Worm (Caenorhabditis elegans) whole organism, L3 larva: ENCODE results near the gene Y32F6A.5.

Source experiments
- ZK546.5 ChIP-seq: sonication (generic microtip); optimal IDR thresholded peaks from 2 replicates; lab custom pipeline; 2017; ENCODE audit warnings: missing biosample characterization, missing genetic modification characterization
- ama-1 ChIP-seq: fragments of 150-350 bp; optimal IDR thresholded peaks from 2 replicates; lab custom pipeline; 2018
- ceh-16 ChIP-seq: sonication (generic microtip); optimal IDR thresholded peaks from 2 replicates; lab custom pipeline; 2017; ENCODE audit warnings: missing biosample characterization, missing genetic modification characterization
- ceh-28 ChIP-seq: fragments of 150-350 bp; optimal IDR thresholded peaks from 2 replicates; lab custom pipeline; 2014; ENCODE audit warnings: missing biosample characterization, missing genetic modification reagents, missing genetic modification characterization
- ceh-9 ChIP-seq: sonication (generic microtip); optimal IDR thresholded peaks from 2 replicates; lab custom pipeline; 2018; ENCODE audit warnings: missing biosample characterization, missing genetic modification characterization
- egl-27 ChIP-seq: sonication (generic microtip); optimal IDR thresholded peaks from 4 replicates; lab custom pipeline; 2017; ENCODE audit warnings: missing biosample characterization, missing genetic modification reagents, missing genetic modification characterization
- egl-5 ChIP-seq: fragments of 150-350 bp; optimal IDR thresholded peaks from 2 replicates; lab custom pipeline; 2017; ENCODE audit warnings: missing biosample characterization, missing genetic modification reagents, missing genetic modification characterization, inconsistent platforms
- elt-1 ChIP-seq: fragments of 150-350 bp; optimal IDR thresholded peaks from 2 replicates; lab custom pipeline; 2014; ENCODE audit warnings: missing biosample characterization, missing genetic modification characterization
- elt-2 ChIP-seq: sonication (generic microtip); optimal IDR thresholded peaks from 2 replicates; lab custom pipeline; 2016; ENCODE audit warnings: missing genetic modification reagents, mild to moderate bottlenecking, missing genetic modification characterization, missing compliant biosample characterization
- eor-1 ChIP-seq, 2 experiments: fragments of 150-350 bp; optimal IDR thresholded peaks; 2 replicates each; lab custom pipeline; 2014 to 2018; ENCODE audit warnings: missing biosample characterization in 2 of 2, missing genetic modification characterization in 2 of 2
- hmg-11 ChIP-seq: sonication (generic microtip); optimal IDR thresholded peaks from 2 replicates; lab custom pipeline; 2016; ENCODE audit warnings: missing genetic modification characterization, missing compliant biosample characterization
- jun-1 ChIP-seq: fragments of 150-350 bp; optimal IDR thresholded peaks from 2 replicates; lab custom pipeline; 2014; ENCODE audit warnings: missing biosample characterization, missing genetic modification reagents, missing genetic modification characterization
- lin-15B ChIP-seq: fragments of 150-350 bp; optimal IDR thresholded peaks from 2 replicates; lab custom pipeline; 2014; ENCODE audit warnings: missing biosample characterization, missing genetic modification characterization
- mml-1 ChIP-seq: fragments of 150-350 bp; sonication (generic microtip); optimal IDR thresholded peaks from 3 replicates; lab custom pipeline; 2014; ENCODE audit warnings: missing biosample characterization, missing genetic modification characterization
- nfya-1 ChIP-seq: sonication (generic microtip); optimal IDR thresholded peaks from 2 replicates; lab custom pipeline; 2017; ENCODE audit warnings: missing genetic modification characterization, mild to moderate bottlenecking, missing compliant biosample characterization, antibody characterized with exemption, moderate library complexity; ENCODE audit not compliant: insufficient read depth
- nhr-11 ChIP-seq: fragments of 150-350 bp; optimal IDR thresholded peaks from 2 replicates; lab custom pipeline; 2014; ENCODE audit warnings: missing biosample characterization, missing genetic modification characterization
- nhr-12 ChIP-seq: fragments of 150-350 bp; optimal IDR thresholded peaks from 2 replicates; lab custom pipeline; 2014; ENCODE audit warnings: missing biosample characterization, missing genetic modification characterization
- nhr-23 ChIP-seq: fragments of 150-350 bp; optimal IDR thresholded peaks from 2 replicates; lab custom pipeline; 2014; ENCODE audit warnings: missing biosample characterization, missing genetic modification reagents, missing genetic modification characterization
- nhr-237 ChIP-seq: fragments of 150-350 bp; optimal IDR thresholded peaks from 2 replicates; lab custom pipeline; 2014; ENCODE audit warnings: missing biosample characterization, missing genetic modification characterization
- nhr-28 ChIP-seq: fragments of 150-350 bp; optimal IDR thresholded peaks from 2 replicates; lab custom pipeline; 2014; ENCODE audit warnings: missing biosample characterization, missing genetic modification characterization
- nhr-43 ChIP-seq: sonication (generic microtip); optimal IDR thresholded peaks from 2 replicates; lab custom pipeline; 2016; ENCODE audit warnings: mild to moderate bottlenecking, missing genetic modification characterization, missing compliant biosample characterization; ENCODE audit not compliant: poor library complexity, severe bottlenecking
- nhr-67 ChIP-seq: fragments of 150-350 bp; optimal IDR thresholded peaks from 2 replicates; lab custom pipeline; 2014; ENCODE audit warnings: missing biosample characterization, missing genetic modification characterization
- nhr-76 ChIP-seq: fragments of 150-350 bp; sonication (generic microtip); optimal IDR thresholded peaks from 5 replicates; lab custom pipeline; 2014; ENCODE audit warnings: missing biosample characterization, missing genetic modification characterization
- pha-4 ChIP-seq: fragments of 150-350 bp; optimal IDR thresholded peaks from 2 replicates; lab custom pipeline; 2014; ENCODE audit warnings: missing biosample characterization, missing genetic modification reagents, missing genetic modification characterization
- pqm-1 ChIP-seq: fragments of 150-350 bp; optimal IDR thresholded peaks from 2 replicates; lab custom pipeline; 2017; ENCODE audit warnings: missing biosample characterization, missing genetic modification characterization, inconsistent platforms
- sea-2 ChIP-seq: fragments of 150-350 bp; sonication (generic microtip); optimal IDR thresholded peaks from 4 replicates; lab custom pipeline; 2014; ENCODE audit warnings: missing biosample characterization, missing genetic modification reagents, missing genetic modification characterization
- tbx-2 ChIP-seq: sonication (generic microtip); optimal IDR thresholded peaks from 2 replicates; lab custom pipeline; 2016; ENCODE audit warnings: mild to moderate bottlenecking, missing genetic modification characterization, missing compliant biosample characterization
- unc-62 ChIP-seq: fragments of 150-350 bp; sonication (generic microtip); optimal IDR thresholded peaks from 4 replicates; lab custom pipeline; 2014; ENCODE audit warnings: missing biosample characterization, missing genetic modification reagents, missing genetic modification characterization
- ztf-4 ChIP-seq: fragments of 150-350 bp; optimal IDR thresholded peaks from 2 replicates; lab custom pipeline; 2014; ENCODE audit warnings: missing biosample characterization, missing genetic modification characterization

The Y32F6A.5 gene

DNA sequence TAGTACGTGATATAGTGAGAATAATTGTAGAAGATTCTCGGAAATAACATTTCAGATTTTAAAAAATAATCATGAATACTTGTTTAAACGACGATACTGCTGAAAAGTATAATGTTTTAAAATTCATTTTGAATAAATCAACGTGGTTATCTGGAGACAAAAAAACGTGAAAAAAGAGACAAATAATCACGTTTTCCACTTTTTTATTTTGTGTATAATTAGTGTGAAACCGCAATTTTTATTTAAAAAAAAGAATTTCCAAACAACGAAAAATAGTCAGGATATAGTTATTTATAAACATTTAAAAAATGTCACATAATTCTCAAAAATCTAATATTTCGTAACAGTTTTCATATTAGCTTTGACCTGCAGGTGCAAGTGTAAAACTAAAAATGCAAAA lies 47.1 kb downstream of the Y32F6A.5 start, which contains the start of gene F15H10.7:
Gene F15H10.7, minus strand, starts transcription at position 101 of the 400 bp plus-strand sequence.
- TF ChIP-seq unc-62 (GFP tag; lab: Kevin White, UChicago) = no peak
- no peak for TF ChIP-seq nhr-11 (tag; lab: Kevin White, UChicago)
- TF ChIP-seq ceh-9 (tag; lab: Kevin White, UChicago) = no peak
- no peak for TF ChIP-seq ama-1 (lab: Kevin White, UChicago)
- TF ChIP-seq tbx-2 (tag; lab: Kevin White, UChicago) = no peak
- no peak for TF ChIP-seq pqm-1 (tag; lab: Kevin White, UChicago)
- TF ChIP-seq mml-1 = no peak
- TF ChIP-seq lin-15B = no peak
- no peak for TF ChIP-seq nfya-1
- TF ChIP-seq ZK546.5 = no peak
- no peak for TF ChIP-seq nhr-237 (tag; lab: Kevin White, UChicago)
- no peak for TF ChIP-seq egl-5
- no peak for TF ChIP-seq nhr-67 (tag; lab: Kevin White, UChicago)
- TF ChIP-seq nhr-23 (tag; lab: Kevin White, UChicago) = no peak
- TF ChIP-seq, all 47 proteins: peak for 0

DNA sequence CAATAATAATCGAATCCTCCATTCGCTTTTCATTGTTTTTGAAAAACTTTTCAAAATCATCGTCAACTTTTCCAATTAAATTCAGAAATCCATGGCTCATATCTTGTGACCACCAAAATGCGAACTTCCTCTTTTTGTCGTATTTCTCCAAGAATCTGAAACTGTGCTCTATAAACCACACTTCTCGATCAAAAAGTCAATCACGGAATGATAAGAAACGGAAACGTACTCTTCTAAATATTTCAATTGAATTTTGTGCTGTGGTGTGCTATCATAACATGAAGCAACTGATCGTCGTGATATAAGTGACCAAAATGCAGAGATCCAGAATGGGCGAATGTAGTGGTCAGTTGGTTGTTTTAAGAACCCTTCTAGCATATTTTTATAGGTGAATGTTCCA lies 48.7 kb downstream of the Y32F6A.5 start:
- TF ChIP-seq eor-1 (tag; optimal IDR thresholded peaks at IDR 0.05; lab: Kevin White, UChicago) (no peak), egl-27 (tag; lab: Kevin White, UChicago) (no peak), ceh-28 (tag; lab: Kevin White, UChicago) (no peak), ama-1 (lab: Kevin White, UChicago) (no peak), pha-4 (tag; lab: Kevin White, UChicago) (no peak), ztf-4 (tag; lab: Kevin White, UChicago) (no peak), pqm-1 (tag; lab: Kevin White, UChicago) (no peak), elt-1 (no peak), nhr-28 (tag; lab: Kevin White, UChicago) (no peak), hmg-11 (tag; lab: Kevin White, UChicago) (no peak)

DNA sequence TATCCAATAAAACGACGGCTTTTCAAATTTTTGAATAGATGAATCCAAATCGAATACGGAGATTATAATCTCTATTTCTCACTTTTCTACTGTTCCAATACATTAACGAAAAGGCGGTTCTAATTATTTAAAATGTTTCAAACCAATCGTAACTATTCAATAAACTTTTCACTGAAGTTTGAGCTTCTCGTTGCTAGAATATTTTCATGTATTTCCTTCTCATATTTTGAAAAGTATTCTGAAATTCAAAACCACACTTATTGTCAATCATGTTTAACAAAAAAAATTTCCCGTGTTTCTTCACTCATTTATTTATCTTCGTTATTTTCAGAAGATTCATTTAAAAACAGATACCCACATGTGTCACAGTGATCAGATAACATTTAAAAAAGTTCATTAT lies 50.6 kb downstream of the Y32F6A.5 start, which contains the start of gene F15H10.8:
Gene F15H10.8, minus strand, starts transcription at position 101 of the 400 bp plus-strand sequence.
- TF ChIP-seq ceh-9 (tag; lab: Kevin White, UChicago) = no peak

DNA sequence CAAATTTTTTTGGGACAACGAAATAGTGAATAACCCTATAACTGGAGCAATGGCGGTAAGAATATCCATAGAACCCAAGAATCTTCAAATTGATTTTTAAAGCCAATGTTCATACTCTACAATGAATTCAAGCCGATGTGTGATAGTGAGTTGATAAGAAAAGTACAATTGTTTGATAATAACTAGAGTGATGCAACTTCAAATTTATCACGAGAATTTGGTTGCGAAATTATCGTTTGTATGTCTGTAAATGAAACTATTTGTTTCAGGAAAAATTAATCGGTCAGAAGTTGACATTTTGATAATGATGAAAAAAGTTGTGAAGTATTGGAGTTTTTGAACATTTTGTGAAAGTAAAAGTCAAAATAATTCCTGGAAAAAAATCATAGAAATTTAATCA lies 54.1 kb downstream of the Y32F6A.5 start:
- TF ChIP-seq nhr-12 (tag; lab: Kevin White, UChicago) (no peak), elt-2 (tag; lab: Kevin White, UChicago) (peak; percentile 96), sea-2 (no peak), nhr-11 (tag; lab: Kevin White, UChicago) (no peak), jun-1 (tag; lab: Kevin White, UChicago) (peak; percentile 14), pqm-1 (tag; lab: Kevin White, UChicago) (peak; percentile 80), pha-4 (tag; lab: Kevin White, UChicago) (peak; percentile 53)

DNA sequence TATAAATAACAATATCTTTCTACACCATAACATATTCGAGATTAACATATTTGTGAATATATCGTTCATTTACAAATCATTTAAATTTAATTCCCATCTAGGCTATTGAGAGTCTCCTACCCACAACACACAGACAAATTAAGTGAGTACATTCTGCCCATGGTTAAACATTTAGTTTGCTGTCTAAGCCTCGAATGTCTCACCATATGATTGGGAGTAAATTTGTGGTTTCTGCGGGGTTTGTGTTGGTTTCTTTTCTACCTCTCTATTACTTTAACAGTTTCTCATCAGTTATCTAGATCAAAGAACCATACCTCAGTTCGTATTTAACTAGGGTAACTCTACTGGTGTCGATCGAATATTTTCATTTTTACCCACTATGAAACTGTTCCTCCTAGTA lies 55.0 kb downstream of the Y32F6A.5 start, which contains the start of gene ugt-2:
Gene ugt-2, plus strand, starts transcription at position 371 of the 400 bp plus-strand sequence.
- TF ChIP-seq nhr-43 (no peak), ceh-16 (tag; lab: Kevin White, UChicago) (no peak), pqm-1 (tag; lab: Kevin White, UChicago) (peak; percentile 60), nhr-76 (no peak), nhr-67 (tag; lab: Kevin White, UChicago) (no peak), elt-2 (tag; lab: Kevin White, UChicago) (peak; percentile 62), pha-4 (tag; lab: Kevin White, UChicago) (peak; percentile 9), sea-2 (no peak)
